Fruit fly (Drosophila melanogaster) whole organism: Measurements from ENCODE around the gene Teh3.

ENCODE experiments used
- CG8478 ChIP-seq: fragments of >200 bp; optimal IDR thresholded peaks from 2 replicates; lab custom pipeline; 2018; ENCODE audit warnings: inconsistent platforms
- Dll ChIP-seq: fragments of >200 bp; optimal IDR thresholded peaks from 2 replicates; lab custom pipeline; 2017
- EcR ChIP-seq, 2 experiments: fragments of >200 bp; optimal IDR thresholded peaks; 2 replicates each; lab custom pipeline; 2017; ENCODE audit warnings: missing biosample characterization in 2 of 2, missing genetic modification characterization in 2 of 2, missing genetic modification reagents in 2 of 2
- pan ChIP-seq: fragments of >200 bp; optimal IDR thresholded peaks from 2 replicates; lab custom pipeline; 2017
- psq ChIP-seq: fragments of >200 bp; optimal IDR thresholded peaks from 2 replicates; lab custom pipeline; 2017
- usp ChIP-seq: fragments of >200 bp; optimal IDR thresholded peaks from 2 replicates; lab custom pipeline; 2017; ENCODE audit warnings: missing biosample characterization, missing genetic modification characterization, mixed read lengths

Teh3 gene

DNA sequence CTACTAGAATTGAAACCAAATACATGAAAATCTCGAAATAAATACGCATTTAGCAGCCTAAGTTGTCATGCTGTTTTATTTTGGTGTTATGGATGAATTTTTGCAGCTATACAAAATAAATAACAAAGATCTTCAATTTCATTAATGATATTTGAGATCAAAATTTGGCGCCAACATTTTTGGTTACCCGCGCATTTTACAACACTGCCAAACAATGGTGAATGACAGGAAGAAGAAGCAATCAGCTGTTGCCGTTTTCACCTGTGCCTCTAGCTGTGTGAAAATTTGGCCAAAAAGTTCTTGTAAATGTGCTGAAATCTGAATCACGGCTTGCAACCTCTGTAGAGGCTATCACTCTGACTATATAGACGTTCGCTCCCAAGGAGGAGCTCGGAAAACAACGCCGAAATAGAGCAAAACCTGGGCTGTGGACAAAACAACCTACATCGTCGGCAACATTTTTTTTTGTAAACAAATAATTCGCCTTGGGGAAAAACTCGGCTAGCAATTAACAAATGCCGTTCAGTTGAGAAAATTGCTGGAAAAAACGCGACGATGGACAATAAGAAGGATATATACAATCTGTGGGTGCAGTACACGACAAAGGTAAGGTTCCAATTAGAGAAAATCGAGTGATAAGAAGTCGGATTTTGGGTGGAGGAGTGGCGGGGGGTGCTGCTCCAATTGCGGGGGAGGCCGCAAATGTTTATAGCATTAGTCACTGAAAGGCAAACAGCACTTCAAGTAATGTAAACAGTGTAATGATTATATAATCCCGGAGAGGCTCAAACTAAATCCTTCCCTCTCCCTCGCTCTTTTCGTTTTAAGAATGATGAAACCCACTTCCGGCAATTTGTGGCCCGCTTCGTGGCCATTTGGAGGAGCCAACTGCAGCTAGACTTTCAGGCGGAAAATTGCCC, 9.5 kb upstream of the Teh3 start, which contains the start of gene CG43367:
CG43367 (plus strand) TSS at position 264 of the 920 bp plus-strand sequence.
- TF ChIP-seq pan (lab: Kevin White, UChicago) (no peak), psq (no peak), Dll (lab: Kevin White, UChicago) (no peak), EcR (GFP tag; optimal IDR thresholded peaks at IDR 0.05; lab: Kevin White, UChicago) (no peak), CG8478 (lab: Kevin White, UChicago) (no peak)

dm6 chr3L:4187930-4188523, 3.6 kb upstream of the Teh3 start, which contains the start of the genes Teh2 and tipE:
Gene Teh2, minus strand, starts transcription at chr3L:4188023.
Gene tipE, plus strand, starts transcription at chr3L:4188499.
- TF ChIP-seq usp (GFP tag; lab: Kevin White, UChicago): no peak
- no peak for TF ChIP-seq EcR (GFP tag; optimal IDR thresholded peaks at IDR 0.05; lab: Kevin White, UChicago)
- no peak for TF ChIP-seq CG8478 (lab: Kevin White, UChicago)
- TF ChIP-seq pan (lab: Kevin White, UChicago): no peak
- no peak for TF ChIP-seq psq
- no peak for TF ChIP-seq Dll (lab: Kevin White, UChicago)

DNA sequence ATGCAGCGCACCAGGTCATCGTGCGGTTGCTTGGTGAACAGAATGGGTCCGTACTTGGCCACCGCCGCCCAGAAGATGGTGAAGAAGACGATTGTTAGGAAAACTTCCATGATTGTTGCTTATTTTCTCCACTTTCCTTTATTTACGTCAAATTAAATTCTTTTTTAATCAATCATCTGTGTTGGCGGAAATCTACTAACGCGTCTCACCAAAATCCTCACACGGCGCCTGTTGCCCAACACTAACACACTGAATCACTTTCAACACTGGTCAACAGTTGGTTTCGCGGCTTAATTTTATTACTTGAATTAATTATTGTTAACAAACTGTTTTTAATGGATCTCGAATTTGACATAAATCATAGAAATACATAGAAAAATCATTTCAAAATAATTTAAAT, 2.2 kb upstream of the Teh3 start, which contains the start of gene VhaM9.7-c:
VhaM9.7-c (minus strand) TSS at position 207 of the 400 bp plus-strand sequence.
- TF ChIP-seq pan (lab: Kevin White, UChicago) (no peak), psq (no peak), EcR (GFP tag; optimal IDR thresholded peaks at IDR 0.05; lab: Kevin White, UChicago) (no peak)

dm6 chr3L:4185259-4185658, 796 bp upstream of the Teh3 start:
- TF ChIP-seq pan (lab: Kevin White, UChicago) (no peak), usp (GFP tag; lab: Kevin White, UChicago) (no peak), psq (no peak), EcR (GFP tag; optimal IDR thresholded peaks at IDR 0.05; lab: Kevin White, UChicago) (no peak), CG8478 (lab: Kevin White, UChicago) (no peak), Dll (lab: Kevin White, UChicago) (no peak)

DNA sequence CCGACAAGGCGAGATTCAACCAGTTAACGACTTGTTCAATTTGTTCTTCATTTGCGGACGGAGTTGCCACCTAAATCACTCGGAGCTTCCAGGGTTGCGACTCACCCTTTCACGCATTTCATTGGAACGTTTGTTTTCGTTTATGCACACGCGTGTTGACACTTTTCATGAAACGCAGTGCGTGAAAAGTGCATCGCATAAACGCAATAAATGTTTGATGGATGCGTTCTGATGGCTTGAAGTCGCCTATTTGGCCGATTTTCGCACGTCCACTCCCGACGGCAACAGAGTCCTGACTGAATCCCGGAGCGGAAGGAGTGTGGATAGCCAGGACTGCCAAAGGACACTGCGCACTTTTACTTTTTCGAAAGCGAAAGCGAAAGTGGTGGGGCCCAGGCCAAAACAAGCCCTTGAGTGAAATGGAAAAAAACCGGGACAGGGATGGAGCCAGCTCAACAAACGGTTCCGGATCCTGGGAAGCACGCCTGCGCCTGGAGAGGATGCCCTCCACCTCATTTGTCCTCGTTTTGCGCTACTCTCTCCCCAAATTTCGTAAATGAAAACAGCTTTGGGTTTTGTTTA, 6.4 kb downstream of the Teh3 start, which contains the start of gene Teh4:
Teh4 (minus strand) TSS at position 290 of the 582 bp plus-strand sequence.
- TF ChIP-seq EcR (GFP tag; optimal IDR thresholded peaks at IDR 0.05; lab: Kevin White, UChicago) (no peak), psq (no peak), pan (lab: Kevin White, UChicago) (no peak), Dll (lab: Kevin White, UChicago) (no peak), CG8478 (lab: Kevin White, UChicago) (no peak), usp (GFP tag; lab: Kevin White, UChicago) (no peak)

dm6 chr3L:4173584-4173983, 10.9 kb downstream of the Teh3 start, which contains the start of gene CG18675:
Gene CG18675, plus strand, starts transcription at chr3L:4173884.
- TF ChIP-seq psq (no peak), pan (lab: Kevin White, UChicago) (no peak), EcR (GFP tag; optimal IDR thresholded peaks at IDR 0.05; lab: Kevin White, UChicago) (no peak), usp (GFP tag; lab: Kevin White, UChicago) (no peak), CG8478 (lab: Kevin White, UChicago) (no peak), Dll (lab: Kevin White, UChicago) (no peak)

DNA sequence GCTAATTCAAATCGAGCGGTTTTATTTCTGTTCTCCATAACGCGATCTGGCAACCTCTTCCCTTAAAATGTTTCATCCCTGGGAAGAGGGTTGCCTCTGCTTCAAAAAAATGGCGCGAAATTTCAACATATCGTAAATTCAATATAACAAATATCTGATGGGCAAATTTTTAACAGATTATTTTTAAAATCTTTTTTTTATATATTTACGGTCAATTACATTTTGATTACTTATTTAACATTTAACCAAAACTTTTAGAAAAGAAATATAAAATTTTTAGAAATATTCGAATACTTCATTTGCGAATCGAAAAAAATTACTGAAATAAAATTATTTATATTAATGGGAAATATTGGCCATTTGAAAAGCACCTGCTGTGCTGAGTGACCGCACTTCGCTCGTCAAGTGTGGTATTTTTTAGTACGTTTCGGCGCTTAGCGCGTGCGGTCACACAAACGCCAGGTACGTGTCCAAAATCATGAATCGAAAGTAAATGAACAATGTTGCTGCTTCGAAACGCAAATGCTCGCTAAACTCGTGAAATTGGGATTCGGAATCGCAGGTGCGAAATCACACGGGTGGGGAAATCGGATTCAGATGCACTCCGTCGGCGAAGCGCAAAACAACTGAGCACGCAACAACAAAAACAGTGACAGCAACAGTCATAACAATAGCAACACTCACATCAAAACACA, 14.4 kb downstream of the Teh3 start, which contains the start of gene Ero1L:
Ero1L (plus strand) TSS at position 448 of the 695 bp plus-strand sequence.
- TF ChIP-seq Dll (lab: Kevin White, UChicago): no peak

DNA sequence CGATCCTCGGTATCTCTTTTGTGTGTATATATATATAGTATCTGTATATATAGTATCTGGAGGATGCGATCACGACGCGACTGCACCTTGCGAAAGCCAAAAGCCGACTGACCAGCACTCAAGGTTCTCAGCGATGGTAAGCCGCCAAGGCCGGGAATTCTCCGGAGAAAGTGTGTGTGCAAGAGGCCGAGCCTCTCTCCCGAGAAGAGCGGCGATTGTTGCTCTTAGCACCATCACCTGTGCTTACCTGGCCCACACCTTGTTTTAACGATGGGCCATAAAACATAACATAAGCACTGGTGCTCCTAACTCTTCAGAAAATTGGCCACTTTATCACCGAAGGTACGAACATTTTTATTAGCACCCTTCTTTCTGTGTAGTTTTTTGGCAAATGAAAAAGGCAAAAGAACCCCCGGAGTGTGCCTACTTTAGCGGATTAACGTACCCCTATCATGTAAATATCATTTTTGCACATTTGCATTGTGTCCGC, 17.1 kb downstream of the Teh3 start, which contains the start of gene mas:
mas (minus strand) TSS at position 112 of the 490 bp plus-strand sequence.
- no peak for TF ChIP-seq CG8478 (lab: Kevin White, UChicago)
- no peak for TF ChIP-seq Dll (lab: Kevin White, UChicago)
- TF ChIP-seq pan (lab: Kevin White, UChicago): no peak
- no peak for TF ChIP-seq usp (GFP tag; lab: Kevin White, UChicago)
- no peak for TF ChIP-seq EcR (GFP tag; optimal IDR thresholded peaks at IDR 0.05; lab: Kevin White, UChicago)
- no peak for TF ChIP-seq psq

DNA sequence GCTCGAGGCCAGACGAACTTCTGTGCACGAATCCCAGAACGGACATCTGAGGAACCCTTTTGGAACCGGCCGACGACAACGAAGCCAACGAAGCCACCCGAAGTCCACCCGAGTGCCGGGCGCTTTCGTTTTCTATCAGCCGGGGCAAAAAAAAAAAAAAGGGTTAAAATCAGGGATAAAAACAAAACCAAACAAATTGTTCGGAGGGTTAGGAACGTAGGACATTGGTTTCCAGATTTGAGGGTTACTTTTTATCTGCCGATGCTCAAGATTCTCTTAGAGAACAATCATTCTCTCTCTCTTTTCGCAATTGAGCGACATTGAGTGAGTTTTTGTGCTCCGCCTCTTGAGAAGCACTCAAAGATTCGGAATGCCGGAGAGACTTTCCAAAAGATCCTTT, 23.5 kb downstream of the Teh3 start, which contains the start of gene nab:
nab (minus strand) TSS at position 7 of the 400 bp plus-strand sequence.
- no peak for TF ChIP-seq Dll (lab: Kevin White, UChicago)
- TF ChIP-seq usp (GFP tag; lab: Kevin White, UChicago): no peak
- no peak for TF ChIP-seq pan (lab: Kevin White, UChicago)
- TF ChIP-seq CG8478 (lab: Kevin White, UChicago): no peak
- no peak for TF ChIP-seq psq
- no peak for TF ChIP-seq EcR (GFP tag; optimal IDR thresholded peaks at IDR 0.05; lab: Kevin White, UChicago)

DNA sequence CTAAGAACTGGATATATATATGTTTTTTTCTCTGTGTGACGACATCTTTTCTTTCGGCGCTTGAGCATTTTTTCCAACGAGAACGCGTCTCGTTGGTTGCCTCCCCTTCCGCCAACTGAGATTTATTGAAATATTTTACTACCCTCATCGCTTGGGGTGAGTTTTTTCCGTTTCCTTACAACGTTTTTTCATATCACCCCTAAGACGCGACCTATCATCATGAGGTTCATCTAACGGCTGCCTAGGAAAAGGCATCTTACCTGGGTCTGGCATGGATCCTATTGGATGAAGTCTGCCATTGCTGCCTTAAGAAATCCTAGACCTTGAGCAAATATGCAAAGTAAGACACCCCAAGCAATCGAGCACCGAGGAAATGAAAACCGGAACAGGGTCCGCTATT, 25.2 kb downstream of the Teh3 start:
- TF ChIP-seq psq (no peak), Dll (lab: Kevin White, UChicago) (no peak), pan (lab: Kevin White, UChicago) (no peak), usp (GFP tag; lab: Kevin White, UChicago) (no peak), EcR (GFP tag; optimal IDR thresholded peaks at IDR 0.05; lab: Kevin White, UChicago) (no peak), CG8478 (lab: Kevin White, UChicago) (no peak)
